Worm (Caenorhabditis elegans): ENCODE data around the gene bra-2.

DNA sequence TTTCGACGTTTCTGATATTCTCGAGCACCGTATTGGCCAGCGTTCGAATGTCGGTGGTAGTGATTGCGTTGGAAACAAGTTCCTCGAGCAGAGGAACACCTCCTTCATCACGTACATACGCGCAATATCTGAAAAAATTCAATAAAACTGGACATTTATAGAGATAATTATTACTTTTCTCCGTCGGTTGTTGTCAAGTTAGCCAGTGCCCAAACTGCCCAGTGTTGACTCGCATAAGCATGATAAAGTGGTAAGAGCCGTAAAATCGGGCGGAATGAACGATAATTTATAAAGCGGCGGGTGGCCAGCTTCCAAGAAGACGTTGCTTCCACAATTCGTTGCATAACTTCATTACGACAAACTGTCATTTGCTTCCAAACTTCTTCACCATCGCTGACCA lies 27.5 kb upstream of the bra-2 start:
- no peak for TF ChIP-seq blmp-1 (tag; optimal IDR thresholded peaks at IDR 0.05)
- TF ChIP-seq ztf-11 (tag; optimal IDR thresholded peaks at IDR 0.05): no peak
- no peak for TF ChIP-seq unc-39 (tag; optimal IDR thresholded peaks at IDR 0.05)
- no peak for TF ChIP-seq ces-1 (GFP tag; optimal IDR thresholded peaks at IDR 0.05)
- no peak for TF ChIP-seq lsy-2 (tag; optimal IDR thresholded peaks at IDR 0.05)
- no peak for TF ChIP-seq nhr-28 (tag; optimal IDR thresholded peaks at IDR 0.05)
- no peak for TF ChIP-seq elt-1 (tag; optimal IDR thresholded peaks at IDR 0.05; ENCODE audit: borderline replicate concordance, insufficient read depth)
